Worm (Caenorhabditis elegans) whole organism, L1 larva: ENCODE results near the gene twk-21.

Source experiments
- lin-35 ChIP-seq, 2 experiments: fragments of 150-350 bp; optimal IDR thresholded peaks; 2 replicates each; lab custom pipeline; 2014; ENCODE audit warnings: missing biosample characterization in 2 of 2, missing genetic modification characterization in 2 of 2, missing genetic modification reagents in 2 of 2
- lir-3 ChIP-seq: sonication (generic microtip); optimal IDR thresholded peaks from 2 replicates; lab custom pipeline; 2016; ENCODE audit warnings: mild to moderate bottlenecking, missing genetic modification characterization, moderate library complexity, missing compliant biosample characterization; ENCODE audit not compliant: poor library complexity
- nhr-76 ChIP-seq: sonication (generic microtip); optimal IDR thresholded peaks from 2 replicates; lab custom pipeline; 2017; ENCODE audit warnings: missing biosample characterization, missing genetic modification characterization
- unc-62 ChIP-seq: fragments of 150-350 bp; optimal IDR thresholded peaks from 2 replicates; lab custom pipeline; 2014; ENCODE audit warnings: missing biosample characterization, missing genetic modification reagents, missing genetic modification characterization

- TF ChIP-seq lir-3 (tag; lab: Kevin White, UChicago), result no peak
- no peak for TF ChIP-seq nhr-76
- no peak for TF ChIP-seq lin-35 (GFP tag; optimal IDR thresholded peaks at IDR 0.05; lab: Kevin White, UChicago)
- no peak for TF ChIP-seq unc-62 (GFP tag; lab: Kevin White, UChicago)
These were observed 49.0 kb upstream of the twk-21 start, which contains the start of gene W10G6.6 for ce11 chrX:16250679-16251078.
